Fruit fly (Drosophila melanogaster): ENCODE results near the gene CG15140.

The CG15140 gene

dm6 chr2L:17285940-17286339 lies at the start of gene CG15140:
TSS of gene CG15140 (plus strand) at chr2L:17286240.
- TF ChIP-seq CG8478 (optimal IDR thresholded peaks at IDR 0.05): no peak
- no peak for TF ChIP-seq CTCF (optimal IDR thresholded peaks at IDR 0.05)

dm6 chr2L:17243101-17243780 lies 42.8 kb upstream of the CG15140 start:
- no peak for TF ChIP-seq CTCF (optimal IDR thresholded peaks at IDR 0.05)
- TF ChIP-seq CG8478 (optimal IDR thresholded peaks at IDR 0.05): no peak

- TF ChIP-seq CG8478 (optimal IDR thresholded peaks at IDR 0.05): no peak
- peak; percentile 95 to 99 for TF ChIP-seq CTCF (optimal IDR thresholded peaks at IDR 0.05)
Observed at dm6 chr2L:17260577-17260976, 25.5 kb upstream of the CG15140 start, which contains the start of gene beat-IIIc. TSS of gene beat-IIIc (minus strand) at chr2L:17260734.

dm6 chr2L:17262231-17262630 lies 23.8 kb upstream of the CG15140 start:
- TF ChIP-seq CTCF (optimal IDR thresholded peaks at IDR 0.05) (no peak), CG8478 (optimal IDR thresholded peaks at IDR 0.05) (no peak)

- TF ChIP-seq CTCF (optimal IDR thresholded peaks at IDR 0.05): no peak
- no peak for TF ChIP-seq CG8478 (optimal IDR thresholded peaks at IDR 0.05)
Observed at dm6 chr2L:17263352-17263751, 22.7 kb upstream of the CG15140 start.

dm6 chr2L:17266677-17267357 lies 19.2 kb upstream of the CG15140 start:
- TF ChIP-seq CTCF (optimal IDR thresholded peaks at IDR 0.05) (no peak), CG8478 (optimal IDR thresholded peaks at IDR 0.05) (no peak)

dm6 chr2L:17267358-17267750 lies 18.7 kb upstream of the CG15140 start:
- TF ChIP-seq CTCF (optimal IDR thresholded peaks at IDR 0.05) (no peak), CG8478 (optimal IDR thresholded peaks at IDR 0.05) (no peak)

- no peak for TF ChIP-seq CTCF (optimal IDR thresholded peaks at IDR 0.05)
- TF ChIP-seq CG8478 (optimal IDR thresholded peaks at IDR 0.05): no peak
Observed at dm6 chr2L:17268088-17268755, 17.8 kb upstream of the CG15140 start.

dm6 chr2L:17269740-17270139 lies 16.3 kb upstream of the CG15140 start:
- no peak for TF ChIP-seq CG8478 (optimal IDR thresholded peaks at IDR 0.05)
- no peak for TF ChIP-seq CTCF (optimal IDR thresholded peaks at IDR 0.05)

- TF ChIP-seq CG8478 (optimal IDR thresholded peaks at IDR 0.05) (no peak), CTCF (optimal IDR thresholded peaks at IDR 0.05) (no peak)
Observed at dm6 chr2L:17292102-17292501, 6.1 kb downstream of the CG15140 start, which contains the start of gene CG6380. TSS of gene CG6380 (minus strand) at chr2L:17292202.

- no peak for TF ChIP-seq CTCF (optimal IDR thresholded peaks at IDR 0.05)
- no peak for TF ChIP-seq CG8478 (optimal IDR thresholded peaks at IDR 0.05)
Observed at dm6 chr2L:17311720-17312119, 25.7 kb downstream of the CG15140 start, which contains the start of gene CG34170. TSS of gene CG34170 (minus strand) at chr2L:17311820.

- no peak for TF ChIP-seq CTCF (optimal IDR thresholded peaks at IDR 0.05)
- no peak for TF ChIP-seq CG8478 (optimal IDR thresholded peaks at IDR 0.05)
Observed at dm6 chr2L:17320612-17321011, 34.6 kb downstream of the CG15140 start, which contains the start of gene CG45691. TSS of gene CG45691 (minus strand) at chr2L:17320712.

All from S2 (cell line).